Worm (Caenorhabditis elegans) whole organism, L3 larva: ENCODE data around the gene bath-23.

Experiments
- R02D3.7 ChIP-seq: fragments of 150-350 bp; optimal IDR thresholded peaks from 2 replicates; lab custom pipeline; 2014; ENCODE audit warnings: missing biosample characterization, missing genetic modification characterization
- ZK546.5 ChIP-seq: sonication (generic microtip); optimal IDR thresholded peaks from 2 replicates; lab custom pipeline; 2017; ENCODE audit warnings: missing biosample characterization, missing genetic modification characterization
- ceh-16 ChIP-seq: sonication (generic microtip); optimal IDR thresholded peaks from 2 replicates; lab custom pipeline; 2017; ENCODE audit warnings: missing biosample characterization, missing genetic modification characterization
- ceh-28 ChIP-seq: fragments of 150-350 bp; optimal IDR thresholded peaks from 2 replicates; lab custom pipeline; 2014; ENCODE audit warnings: missing biosample characterization, missing genetic modification reagents, missing genetic modification characterization
- ceh-82 ChIP-seq: fragments of 150-350 bp; optimal IDR thresholded peaks from 2 replicates; lab custom pipeline; 2014; ENCODE audit warnings: missing biosample characterization, missing genetic modification characterization
- ceh-9 ChIP-seq: sonication (generic microtip); optimal IDR thresholded peaks from 2 replicates; lab custom pipeline; 2018; ENCODE audit warnings: missing biosample characterization, missing genetic modification characterization
- daf-12 ChIP-seq: fragments of 150-350 bp; optimal IDR thresholded peaks from 2 replicates; lab custom pipeline; 2014; ENCODE audit warnings: missing biosample characterization, missing genetic modification reagents, missing genetic modification characterization
- egl-5 ChIP-seq: fragments of 150-350 bp; optimal IDR thresholded peaks from 2 replicates; lab custom pipeline; 2017; ENCODE audit warnings: missing biosample characterization, missing genetic modification reagents, missing genetic modification characterization, inconsistent platforms
- elt-1 ChIP-seq: fragments of 150-350 bp; optimal IDR thresholded peaks from 2 replicates; lab custom pipeline; 2014; ENCODE audit warnings: missing biosample characterization, missing genetic modification characterization
- elt-2 ChIP-seq: sonication (generic microtip); optimal IDR thresholded peaks from 2 replicates; lab custom pipeline; 2016; ENCODE audit warnings: missing genetic modification reagents, mild to moderate bottlenecking, missing genetic modification characterization, missing compliant biosample characterization
- fkh-10 ChIP-seq: sonication (generic microtip); optimal IDR thresholded peaks from 2 replicates; lab custom pipeline; 2017; ENCODE audit warnings: missing biosample characterization, missing genetic modification reagents, missing genetic modification characterization
- fkh-2 ChIP-seq: fragments of 150-350 bp; optimal IDR thresholded peaks from 2 replicates; lab custom pipeline; 2014; ENCODE audit warnings: missing biosample characterization, missing genetic modification reagents, missing genetic modification characterization
- hmg-11 ChIP-seq: sonication (generic microtip); optimal IDR thresholded peaks from 2 replicates; lab custom pipeline; 2016; ENCODE audit warnings: missing genetic modification characterization, missing compliant biosample characterization
- lin-39 ChIP-seq: fragments of 150-350 bp; optimal IDR thresholded peaks from 2 replicates; lab custom pipeline; 2018; ENCODE audit warnings: missing biosample characterization, missing genetic modification reagents, missing genetic modification characterization
- lsy-12 ChIP-seq: sonication (generic microtip); optimal IDR thresholded peaks from 2 replicates; lab custom pipeline; 2016; ENCODE audit warnings: mild to moderate bottlenecking, missing genetic modification characterization, missing compliant biosample characterization
- mdl-1 ChIP-seq: fragments of 150-350 bp; optimal IDR thresholded peaks from 2 replicates; lab custom pipeline; 2014; ENCODE audit warnings: missing biosample characterization, missing genetic modification characterization
- mml-1 ChIP-seq: fragments of 150-350 bp; sonication (generic microtip); optimal IDR thresholded peaks from 3 replicates; lab custom pipeline; 2014; ENCODE audit warnings: missing biosample characterization, missing genetic modification characterization
- nfya-1 ChIP-seq: sonication (generic microtip); optimal IDR thresholded peaks from 2 replicates; lab custom pipeline; 2017; ENCODE audit warnings: missing genetic modification characterization, mild to moderate bottlenecking, missing compliant biosample characterization, antibody characterized with exemption, moderate library complexity; ENCODE audit not compliant: insufficient read depth
- nhr-11 ChIP-seq: fragments of 150-350 bp; optimal IDR thresholded peaks from 2 replicates; lab custom pipeline; 2014; ENCODE audit warnings: missing biosample characterization, missing genetic modification characterization
- nhr-12 ChIP-seq: fragments of 150-350 bp; optimal IDR thresholded peaks from 2 replicates; lab custom pipeline; 2014; ENCODE audit warnings: missing biosample characterization, missing genetic modification characterization
- nhr-23 ChIP-seq: fragments of 150-350 bp; optimal IDR thresholded peaks from 2 replicates; lab custom pipeline; 2014; ENCODE audit warnings: missing biosample characterization, missing genetic modification reagents, missing genetic modification characterization
- nhr-25 ChIP-seq: sonication (generic microtip); optimal IDR thresholded peaks from 2 replicates; lab custom pipeline; 2017; ENCODE audit warnings: missing biosample characterization, missing genetic modification characterization
- nhr-28 ChIP-seq: fragments of 150-350 bp; optimal IDR thresholded peaks from 2 replicates; lab custom pipeline; 2014; ENCODE audit warnings: missing biosample characterization, missing genetic modification characterization
- nhr-43 ChIP-seq: sonication (generic microtip); optimal IDR thresholded peaks from 2 replicates; lab custom pipeline; 2016; ENCODE audit warnings: mild to moderate bottlenecking, missing genetic modification characterization, missing compliant biosample characterization; ENCODE audit not compliant: poor library complexity, severe bottlenecking
- nhr-76 ChIP-seq: fragments of 150-350 bp; sonication (generic microtip); optimal IDR thresholded peaks from 5 replicates; lab custom pipeline; 2014; ENCODE audit warnings: missing biosample characterization, missing genetic modification characterization
- nhr-77 ChIP-seq: fragments of 150-350 bp; optimal IDR thresholded peaks from 2 replicates; lab custom pipeline; 2014; ENCODE audit warnings: missing biosample characterization, missing genetic modification characterization
- pqm-1 ChIP-seq: fragments of 150-350 bp; optimal IDR thresholded peaks from 2 replicates; lab custom pipeline; 2017; ENCODE audit warnings: missing biosample characterization, missing genetic modification characterization, inconsistent platforms
- sea-2 ChIP-seq: fragments of 150-350 bp; sonication (generic microtip); optimal IDR thresholded peaks from 4 replicates; lab custom pipeline; 2014; ENCODE audit warnings: missing biosample characterization, missing genetic modification reagents, missing genetic modification characterization
- skn-1 ChIP-seq: fragments of 150-350 bp; optimal IDR thresholded peaks from 2 replicates; lab custom pipeline; 2014; ENCODE audit warnings: missing biosample characterization, missing genetic modification characterization
- unc-39 ChIP-seq: sonication (generic microtip); optimal IDR thresholded peaks from 4 replicates; lab custom pipeline; 2017; ENCODE audit warnings: missing biosample characterization, missing genetic modification characterization
- zag-1 ChIP-seq: fragments of 150-350 bp; optimal IDR thresholded peaks from 2 replicates; lab custom pipeline; 2014; ENCODE audit warnings: missing biosample characterization, missing genetic modification characterization
- ztf-11 ChIP-seq: fragments of 150-350 bp; optimal IDR thresholded peaks from 2 replicates; lab custom pipeline; 2014; ENCODE audit warnings: missing biosample characterization, missing genetic modification characterization

bath-23 gene

ce11 chrII:3368097-3368496, 3.0 kb upstream of the bath-23 start, which contains the start of gene Y49F6C.7:
TSS of gene Y49F6C.7 (minus strand) at chrII:3368197.
- TF ChIP-seq ceh-16 (tag; lab: Kevin White, UChicago) (no peak), zag-1 (tag; lab: Kevin White, UChicago) (no peak), pqm-1 (tag; lab: Kevin White, UChicago) (no peak), ceh-82 (tag; lab: Kevin White, UChicago) (no peak)

- TF ChIP-seq elt-2 (no peak), skn-1 (tag; lab: Kevin White, UChicago) (no peak), nhr-25 (tag; lab: Kevin White, UChicago) (no peak), nhr-43 (tag; lab: Kevin White, UChicago) (no peak), zag-1 (tag; lab: Kevin White, UChicago) (no peak), nfya-1 (tag; lab: Kevin White, UChicago) (peak; percentile 96)
- TF ChIP-seq, all 47 proteins: peak for 1
Measured at ce11 chrII:3370061-3370460, 1.0 kb upstream of the bath-23 start, which contains the start of gene Y49F6C.8. TSS of gene Y49F6C.8 (minus strand) at chrII:3370111.

ce11 chrII:3373875-3374274, 2.8 kb downstream of the bath-23 start:
- TF ChIP-seq zag-1 (tag; lab: Kevin White, UChicago) (no peak), sea-2 (GFP tag; lab: Kevin White, UChicago) (peak; percentile 7), nhr-23 (tag; lab: Kevin White, UChicago) (no peak), nhr-43 (tag; lab: Kevin White, UChicago) (no peak), hmg-11 (tag; lab: Kevin White, UChicago) (no peak), nhr-77 (tag; lab: Kevin White, UChicago) (no peak), ceh-28 (peak; percentile 6), nhr-28 (tag; lab: Kevin White, UChicago) (no peak)

- TF ChIP-seq lin-39 (tag; lab: Kevin White, UChicago) = no peak
- no peak for TF ChIP-seq ZK546.5 (tag; lab: Kevin White, UChicago)
- no peak for TF ChIP-seq lsy-12 (tag; lab: Kevin White, UChicago)
- TF ChIP-seq daf-12 (tag; lab: Kevin White, UChicago) = no peak
- no peak for TF ChIP-seq zag-1 (tag; lab: Kevin White, UChicago)
- no peak for TF ChIP-seq fkh-2 (tag; lab: Kevin White, UChicago)
- TF ChIP-seq nhr-76 (tag; lab: Kevin White, UChicago) = no peak
- TF ChIP-seq nhr-77 (tag; lab: Kevin White, UChicago) = no peak
- TF ChIP-seq elt-1 (tag; lab: Kevin White, UChicago) = no peak
- no peak for TF ChIP-seq R02D3.7 (tag; lab: Kevin White, UChicago)
- no peak for TF ChIP-seq nhr-12 (tag; lab: Kevin White, UChicago)
- TF ChIP-seq fkh-10 (GFP tag; lab: Kevin White, UChicago) = no peak
- no peak for TF ChIP-seq mml-1 (tag; lab: Kevin White, UChicago)
- no peak for TF ChIP-seq ceh-9
- no peak for TF ChIP-seq ztf-11 (tag; lab: Kevin White, UChicago)
Measured at ce11 chrII:3374779-3375178, 3.7 kb downstream of the bath-23 start, which contains the start of gene bath-10. TSS of gene bath-10 (plus strand) at chrII:3375079.

ce11 chrII:3375302-3375701, 4.2 kb downstream of the bath-23 start:
- TF ChIP-seq sea-2 (GFP tag; lab: Kevin White, UChicago) = no peak
- TF ChIP-seq zag-1 (tag; lab: Kevin White, UChicago) = no peak
- no peak for TF ChIP-seq ceh-16 (tag; lab: Kevin White, UChicago)
- no peak for TF ChIP-seq ceh-28
- no peak for TF ChIP-seq ceh-9
- no peak for TF ChIP-seq egl-5 (tag; lab: Kevin White, UChicago)
- no peak for TF ChIP-seq lin-39 (tag; lab: Kevin White, UChicago)
- no peak for TF ChIP-seq mdl-1 (tag; lab: Kevin White, UChicago)
- TF ChIP-seq fkh-10 (GFP tag; lab: Kevin White, UChicago) = no peak
- no peak for TF ChIP-seq nhr-11 (tag; lab: Kevin White, UChicago)
- TF ChIP-seq, all 47 proteins: peak for 0

- TF ChIP-seq nhr-23 (tag; lab: Kevin White, UChicago) = no peak
- TF ChIP-seq unc-39 (tag; lab: Kevin White, UChicago) = no peak
- TF ChIP-seq nhr-12 (tag; lab: Kevin White, UChicago) = no peak
- TF ChIP-seq, all 47 proteins: peak for 0
Measured at ce11 chrII:3376789-3377188, 5.7 kb downstream of the bath-23 start, which contains the start of gene bath-9. TSS of gene bath-9 (plus strand) at chrII:3377089.
